Worm (Caenorhabditis elegans): ENCODE results near the gene dnj-23.

DNA sequence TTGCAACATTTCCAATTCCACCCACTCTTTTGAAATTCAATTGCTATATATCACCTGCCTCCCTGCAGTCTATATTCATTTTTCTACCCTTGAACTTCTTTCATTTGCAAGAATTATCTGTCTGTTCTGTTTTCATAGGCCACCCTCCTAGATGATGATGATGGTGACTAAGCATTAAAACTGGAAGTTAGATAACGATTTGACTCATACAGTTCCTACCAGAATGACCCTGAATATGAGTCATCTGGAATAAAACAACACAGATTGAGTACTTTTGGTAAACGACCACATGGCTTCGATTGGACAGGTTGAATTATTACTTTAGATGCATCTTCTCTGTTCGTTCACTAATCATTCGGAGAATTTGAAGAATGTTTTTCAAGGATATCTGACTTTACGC is 16.0 kb upstream of the dnj-23 start:
- TF ChIP-seq nfya-1 (tag; optimal IDR thresholded peaks at IDR 0.05; ENCODE audit: insufficient read depth) (no peak), ceh-16 (tag; optimal IDR thresholded peaks at IDR 0.05) (no peak), pqm-1 (tag; optimal IDR thresholded peaks at IDR 0.05) (peak; percentile 1), ceh-82 (tag; optimal IDR thresholded peaks at IDR 0.05) (no peak), snpc-4 (tag; optimal IDR thresholded peaks at IDR 0.05) (no peak), unc-39 (tag; optimal IDR thresholded peaks at IDR 0.05) (no peak), nhr-28 (tag; optimal IDR thresholded peaks at IDR 0.05) (no peak), zag-1 (tag; optimal IDR thresholded peaks at IDR 0.05) (no peak), nhr-11 (tag; optimal IDR thresholded peaks at IDR 0.05) (no peak), nhr-77 (tag; optimal IDR thresholded peaks at IDR 0.05) (no peak), sea-2 (GFP tag; optimal IDR thresholded peaks at IDR 0.05) (no peak), ama-1 (optimal IDR thresholded peaks at IDR 0.05) (no peak), skn-1 (tag; optimal IDR thresholded peaks at IDR 0.05) (no peak), nhr-12 (tag; optimal IDR thresholded peaks at IDR 0.05) (no peak)

All from whole organism, L3 larva.